Fruit fly (Drosophila melanogaster): Measurements from ENCODE around the gene ppk18.

The ppk18 gene

dm6 chr2L:9763212-9763869 lies 7.5 kb downstream of the ppk18 start, which contains the start of the genes Taf11 and und:
TSS of gene Taf11 (minus strand) at chr2L:9763262.
TSS of gene und (plus strand) at chr2L:9763369.
- peak; percentile 54 for TF ChIP-seq toe (GFP tag; optimal IDR thresholded peaks at IDR 0.05)
- TF ChIP-seq CG7045 (GFP tag; optimal IDR thresholded peaks at IDR 0.05) = peak; percentile 78
- no peak for TF ChIP-seq CG5204 (GFP tag; optimal IDR thresholded peaks at IDR 0.05)
- peak; percentile 71 for TF ChIP-seq CG12768 (GFP tag; optimal IDR thresholded peaks at IDR 0.05)
- TF ChIP-seq cic (GFP tag; optimal IDR thresholded peaks at IDR 0.05) = peak; percentile 30
- peak; percentile 27 for TF ChIP-seq ovo (GFP tag; optimal IDR thresholded peaks at IDR 0.05)
- peak; percentile 51 for TF ChIP-seq CG14711 (tag; optimal IDR thresholded peaks at IDR 0.05)
- TF ChIP-seq Hr96 (GFP tag; optimal IDR thresholded peaks at IDR 0.05) = peak; percentile 39
- no peak for TF ChIP-seq tj (GFP tag; optimal IDR thresholded peaks at IDR 0.05)
- peak; percentile 42 for TF ChIP-seq CG7101 (tag; optimal IDR thresholded peaks at IDR 0.05)
- TF ChIP-seq pad (GFP tag; optimal IDR thresholded peaks at IDR 0.05) = peak; percentile 74
- peak; percentile 0 for TF ChIP-seq Clk (GFP tag; optimal IDR thresholded peaks at IDR 0.05)
- TF ChIP-seq cnc (optimal IDR thresholded peaks at IDR 0.05) = no peak
- TF ChIP-seq CG33017 (tag; optimal IDR thresholded peaks at IDR 0.05) = peak; percentile 13
- TF ChIP-seq Mnt (GFP tag; optimal IDR thresholded peaks at IDR 0.05) = peak; percentile 80
- peak; percentile 44 for TF ChIP-seq CG1620 (GFP tag; optimal IDR thresholded peaks at IDR 0.05)
- peak; percentile 53 for TF ChIP-seq CG11617 (GFP tag; optimal IDR thresholded peaks at IDR 0.05)
- TF ChIP-seq kay (GFP tag; ENCODE audit: borderline replicate concordance) = no peak
- TF ChIP-seq bab1 (GFP tag; optimal IDR thresholded peaks at IDR 0.05) = peak; percentile 17
- TF ChIP-seq Crg-1 (GFP tag; optimal IDR thresholded peaks at IDR 0.05) = peak; percentile 78

- TF ChIP-seq toe (GFP tag; optimal IDR thresholded peaks at IDR 0.05) = peak; percentile 73
- peak; percentile 55 for TF ChIP-seq CG7101 (tag; optimal IDR thresholded peaks at IDR 0.05)
- TF ChIP-seq CG33017 (tag; optimal IDR thresholded peaks at IDR 0.05) = peak; percentile 55
- peak; percentile 56 for TF ChIP-seq CG5204 (GFP tag; optimal IDR thresholded peaks at IDR 0.05)
- no peak for TF ChIP-seq kay (GFP tag; ENCODE audit: borderline replicate concordance)
- no peak for TF ChIP-seq CG1620 (GFP tag; optimal IDR thresholded peaks at IDR 0.05)
- TF ChIP-seq bab1 (GFP tag; optimal IDR thresholded peaks at IDR 0.05) = peak; percentile 46
- TF ChIP-seq Clk (GFP tag; optimal IDR thresholded peaks at IDR 0.05) = peak; percentile 41
- peak; percentile 73 for TF ChIP-seq Hr96 (GFP tag; optimal IDR thresholded peaks at IDR 0.05)
- peak; percentile 37 for TF ChIP-seq CG14711 (tag; optimal IDR thresholded peaks at IDR 0.05)
- TF ChIP-seq Mnt (GFP tag; optimal IDR thresholded peaks at IDR 0.05) = peak; percentile 46
- TF ChIP-seq cic (GFP tag; optimal IDR thresholded peaks at IDR 0.05) = no peak
- TF ChIP-seq Crg-1 (GFP tag; optimal IDR thresholded peaks at IDR 0.05) = no peak
- TF ChIP-seq pad (GFP tag; optimal IDR thresholded peaks at IDR 0.05) = no peak
- peak; percentile 21 for TF ChIP-seq CG7045 (GFP tag; optimal IDR thresholded peaks at IDR 0.05)
- no peak for TF ChIP-seq CG12768 (GFP tag; optimal IDR thresholded peaks at IDR 0.05)
- no peak for TF ChIP-seq cnc (optimal IDR thresholded peaks at IDR 0.05)
- peak; percentile 18 for TF ChIP-seq CG11617 (GFP tag; optimal IDR thresholded peaks at IDR 0.05)
- no peak for TF ChIP-seq tj (GFP tag; optimal IDR thresholded peaks at IDR 0.05)
- TF ChIP-seq ovo (GFP tag; optimal IDR thresholded peaks at IDR 0.05) = peak; percentile 8
These were observed 11.9 kb downstream of the ppk18 start for dm6 chr2L:9758856-9759255.

dm6 chr2L:9757990-9758814 lies 12.6 kb downstream of the ppk18 start, which contains the start of gene zf30C:
TSS of gene zf30C (plus strand) at chr2L:9758342.
- TF ChIP-seq Crg-1 (GFP tag; optimal IDR thresholded peaks at IDR 0.05) (peak; percentile 83), CG14711 (tag; optimal IDR thresholded peaks at IDR 0.05) (peak; percentile 76), Hr96 (GFP tag; optimal IDR thresholded peaks at IDR 0.05) (peak; percentile 93), CG7045 (GFP tag; optimal IDR thresholded peaks at IDR 0.05) (peak; percentile 78), CG7101 (tag; optimal IDR thresholded peaks at IDR 0.05) (peak; percentile 82), CG5204 (GFP tag; optimal IDR thresholded peaks at IDR 0.05) (peak; percentile 92), pad (GFP tag; optimal IDR thresholded peaks at IDR 0.05) (peak; percentile 97), CG11617 (GFP tag; optimal IDR thresholded peaks at IDR 0.05) (peak; percentile 78), tj (GFP tag; optimal IDR thresholded peaks at IDR 0.05) (peak; percentile 63), bab1 (GFP tag; optimal IDR thresholded peaks at IDR 0.05) (peak; percentile 59), Clk (GFP tag; optimal IDR thresholded peaks at IDR 0.05) (peak; percentile 91), CG33017 (tag; optimal IDR thresholded peaks at IDR 0.05) (peak; percentile 60), Mnt (GFP tag; optimal IDR thresholded peaks at IDR 0.05) (peak; percentile 88), cic (GFP tag; optimal IDR thresholded peaks at IDR 0.05) (peak; percentile 36), ovo (GFP tag; optimal IDR thresholded peaks at IDR 0.05) (peak; percentile 81), toe (GFP tag; optimal IDR thresholded peaks at IDR 0.05) (peak; percentile 94), kay (GFP tag; ENCODE audit: borderline replicate concordance) (no peak), CG12768 (GFP tag; optimal IDR thresholded peaks at IDR 0.05) (peak; percentile 85), CG1620 (GFP tag; optimal IDR thresholded peaks at IDR 0.05) (peak; percentile 92), cnc (optimal IDR thresholded peaks at IDR 0.05) (no peak)

dm6 chr2L:9754817-9755216 lies 16.0 kb downstream of the ppk18 start:
- TF ChIP-seq CG7101 (tag; optimal IDR thresholded peaks at IDR 0.05) (no peak), CG5204 (GFP tag; optimal IDR thresholded peaks at IDR 0.05) (peak; percentile 56), CG7045 (GFP tag; optimal IDR thresholded peaks at IDR 0.05) (peak; percentile 63), pad (GFP tag; optimal IDR thresholded peaks at IDR 0.05) (no peak), CG12768 (GFP tag; optimal IDR thresholded peaks at IDR 0.05) (peak; percentile 50), Hr96 (GFP tag; optimal IDR thresholded peaks at IDR 0.05) (peak; percentile 32)

dm6 chr2L:9753357-9753756 lies 17.4 kb downstream of the ppk18 start:
- TF ChIP-seq tj (GFP tag; optimal IDR thresholded peaks at IDR 0.05) (no peak), Mnt (GFP tag; optimal IDR thresholded peaks at IDR 0.05) (no peak), Hr96 (GFP tag; optimal IDR thresholded peaks at IDR 0.05) (no peak), ovo (GFP tag; optimal IDR thresholded peaks at IDR 0.05) (no peak), Clk (GFP tag; optimal IDR thresholded peaks at IDR 0.05) (no peak), CG12768 (GFP tag; optimal IDR thresholded peaks at IDR 0.05) (no peak), CG33017 (tag; optimal IDR thresholded peaks at IDR 0.05) (no peak), cnc (optimal IDR thresholded peaks at IDR 0.05) (no peak), CG7101 (tag; optimal IDR thresholded peaks at IDR 0.05) (no peak), cic (GFP tag; optimal IDR thresholded peaks at IDR 0.05) (no peak), pad (GFP tag; optimal IDR thresholded peaks at IDR 0.05) (no peak), toe (GFP tag; optimal IDR thresholded peaks at IDR 0.05) (no peak), bab1 (GFP tag; optimal IDR thresholded peaks at IDR 0.05) (no peak), CG1620 (GFP tag; optimal IDR thresholded peaks at IDR 0.05) (no peak), CG14711 (tag; optimal IDR thresholded peaks at IDR 0.05) (no peak), CG5204 (GFP tag; optimal IDR thresholded peaks at IDR 0.05) (no peak), CG11617 (GFP tag; optimal IDR thresholded peaks at IDR 0.05) (no peak)

Measured in whole organism, adult.